Fruit fly (Drosophila melanogaster): ENCODE measurements around the gene snRNP-U1-C.

The snRNP-U1-C gene

dm6 chr3R:19023862-19024261 lies 40.4 kb upstream of the snRNP-U1-C start, which contains the start of the genes CG6005 and CG14286 (continued):
- TF ChIP-seq Nf-YC (tag; optimal IDR thresholded peaks at IDR 0.05) (peak; percentile 34), Med (GFP tag) (peak; percentile 95), amos (GFP tag; IDR thresholded peaks at IDR 0.05; ENCODE audit: partially characterized antibody) (peak; percentile 83), Usf (GFP tag; optimal IDR thresholded peaks at IDR 0.05) (no peak), CG3281 (GFP tag; optimal IDR thresholded peaks at IDR 0.05) (no peak), CG10321 (GFP tag; IDR thresholded peaks at IDR 0.05) (no peak), Dad (GFP tag; optimal IDR thresholded peaks at IDR 0.05) (peak; percentile 64), CG10267 (tag; optimal IDR thresholded peaks at IDR 0.05) (peak; percentile 23), H15 (GFP tag; IDR thresholded peaks at IDR 0.05) (peak; percentile 58; the same call in 1 of the 3 replicates), CG3065 (GFP tag; optimal IDR thresholded peaks at IDR 0.05) (no peak), chm (GFP tag; IDR thresholded peaks at IDR 0.05) (peak; percentile 85), Doc3 (GFP tag; IDR thresholded peaks at IDR 0.05; ENCODE audit: partially characterized antibody) (peak; percentile 57; the same call in 2 of the 3 replicates), Elba2 (GFP tag; optimal IDR thresholded peaks at IDR 0.05) (no peak), CG10209 (GFP tag; optimal IDR thresholded peaks at IDR 0.05) (peak; percentile 1), cas (GFP tag; IDR thresholded peaks at IDR 0.05) (peak; percentile 49; the same call in 1 of the 2 replicates), CG12299 (tag; optimal IDR thresholded peaks at IDR 0.05) (no peak), CG3847 (GFP tag; IDR thresholded peaks at IDR 0.05) (peak; percentile 88), lilli (GFP tag; optimal IDR thresholded peaks at IDR 0.05) (peak; percentile 84), CG10462 (GFP tag; optimal IDR thresholded peaks at IDR 0.05) (no peak), CG6813 (GFP tag; optimal IDR thresholded peaks at IDR 0.05) (no peak), sens (GFP tag) (peak; percentile 68), CG14050 (GFP tag; IDR thresholded peaks at IDR 0.05) (peak; percentile 36; the same call in 1 of the 3 replicates), oc (tag; optimal IDR thresholded peaks at IDR 0.05) (no peak), jigr1 (GFP tag; IDR thresholded peaks at IDR 0.05) (no peak), chn (GFP tag; optimal IDR thresholded peaks at IDR 0.05) (peak; percentile 78), kah (GFP tag; optimal IDR thresholded peaks at IDR 0.05) (no peak), NC2α (GFP tag; optimal IDR thresholded peaks at IDR 0.05) (no peak), CG2202 (tag; optimal IDR thresholded peaks at IDR 0.05) (no peak), kay (GFP tag; optimal IDR thresholded peaks at IDR 0.05) (no peak), CG7271 (tag; optimal IDR thresholded peaks at IDR 0.05) (no peak), HHEX (GFP tag; optimal IDR thresholded peaks at IDR 0.05) (no peak), gce (GFP tag; IDR thresholded peaks at IDR 0.05) (peak; percentile 48; the same call in 1 of the 3 replicates), D (optimal IDR thresholded peaks at IDR 0.05) (no peak), D (GFP tag; optimal IDR thresholded peaks at IDR 0.05) (no peak), CG11723 (GFP tag; optimal IDR thresholded peaks at IDR 0.05) (no peak), Sox102F (GFP tag; optimal IDR thresholded peaks at IDR 0.05) (peak; percentile 37), pzg (GFP tag; optimal IDR thresholded peaks at IDR 0.05) (peak; percentile 60), sqz (GFP tag; optimal IDR thresholded peaks at IDR 0.05) (no peak), crol (GFP tag; IDR thresholded peaks at IDR 0.05) (no peak), Fer1 (GFP tag; optimal IDR thresholded peaks at IDR 0.05) (no peak), chif (GFP tag; optimal IDR thresholded peaks at IDR 0.05) (peak; percentile 48 to 50), CG30431 (GFP tag; optimal IDR thresholded peaks at IDR 0.05) (no peak), row (GFP tag; IDR thresholded peaks at IDR 0.05) (peak; percentile 53; the same call in 2 of the 3 replicates), Mad (GFP tag; optimal IDR thresholded peaks at IDR 0.05) (peak; percentile 69), CG4360 (GFP tag; IDR thresholded peaks at IDR 0.05) (no peak), CG6689 (GFP tag; IDR thresholded peaks at IDR 0.05) (peak; percentile 32; the same call in 1 of the 2 replicates), CG17361 (GFP tag; IDR thresholded peaks at IDR 0.05) (no peak), CG4820 (GFP tag; optimal IDR thresholded peaks at IDR 0.05) (no peak), aop (GFP tag; IDR thresholded peaks at IDR 0.05) (peak; percentile 67; the same call in 1 of the 2 replicates), Hr78 (GFP tag; optimal IDR thresholded peaks at IDR 0.05) (no peak), CG15479 (GFP tag; optimal IDR thresholded peaks at IDR 0.05) (no peak), zf30C (GFP tag; optimal IDR thresholded peaks at IDR 0.05) (no peak)

Measured in whole organism, embryonic.